Worm (Caenorhabditis elegans): ENCODE results near the gene clc-5.
A peak's percentile ranks its signal among the peaks of the same experiment; 100 is the strongest.

The clc-5 gene

DNA sequence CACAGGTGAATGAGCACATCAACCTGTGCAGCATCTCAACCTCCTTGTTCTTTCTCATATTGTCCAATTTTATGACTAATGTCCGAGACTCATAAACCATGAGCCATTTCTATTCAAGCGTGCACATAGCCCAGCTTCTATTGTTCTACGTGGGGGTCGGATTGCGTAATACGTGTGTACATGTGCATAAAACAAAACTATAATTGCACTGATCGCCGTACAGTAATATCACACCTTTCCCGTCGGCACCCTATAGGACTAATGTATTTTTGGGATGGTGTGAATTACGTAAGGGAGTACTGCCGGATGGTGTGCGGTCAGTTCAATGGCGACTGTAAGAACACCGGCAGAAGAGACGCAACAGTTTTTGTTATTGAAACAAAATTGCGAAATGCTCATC, 36.5 kb downstream of the clc-5 start:
- TF ChIP-seq hlh-26 (GFP tag; conservative IDR thresholded peaks at IDR 0.05) = no peak
- no peak for TF ChIP-seq cebp-2 (GFP tag; IDR thresholded peaks at IDR 0.05)
- no peak for TF ChIP-seq ceh-58 (GFP tag; IDR thresholded peaks at IDR 0.05)
- TF ChIP-seq ets-4 (GFP tag; optimal IDR thresholded peaks at IDR 0.05) = no peak
- TF ChIP-seq zim-3 (tag; optimal IDR thresholded peaks at IDR 0.05) = no peak
- no peak for TF ChIP-seq hmg-1.2 (GFP tag; IDR thresholded peaks at IDR 0.05)
- no peak for TF ChIP-seq mes-4 (tag; optimal IDR thresholded peaks at IDR 0.05)
- no peak for TF ChIP-seq madf-3 (GFP tag; IDR thresholded peaks at IDR 0.05)
- no peak for TF ChIP-seq F39B2.1 (GFP tag; IDR thresholded peaks at IDR 0.05)
- TF ChIP-seq F23B12.7 (tag; optimal IDR thresholded peaks at IDR 0.05; ENCODE audit: insufficient read depth) = no peak
- no peak for TF ChIP-seq ztf-6 (GFP tag; IDR thresholded peaks at IDR 0.05)
- TF ChIP-seq tlf-1 (GFP tag; optimal IDR thresholded peaks at IDR 0.05) = no peak
- no peak for TF ChIP-seq ZK185.1 (tag; optimal IDR thresholded peaks at IDR 0.05; ENCODE audit: poor library complexity, severe bottlenecking)
- no peak for TF ChIP-seq lin-35 (GFP tag; optimal IDR thresholded peaks at IDR 0.05)
- TF ChIP-seq rcor-1 (GFP tag; IDR thresholded peaks at IDR 0.05) = no peak
- no peak for TF ChIP-seq F22D6.2 (tag; optimal IDR thresholded peaks at IDR 0.05)
- no peak for TF ChIP-seq snpc-1.3 (tag; optimal IDR thresholded peaks at IDR 0.05; ENCODE audit: insufficient read depth)

DNA sequence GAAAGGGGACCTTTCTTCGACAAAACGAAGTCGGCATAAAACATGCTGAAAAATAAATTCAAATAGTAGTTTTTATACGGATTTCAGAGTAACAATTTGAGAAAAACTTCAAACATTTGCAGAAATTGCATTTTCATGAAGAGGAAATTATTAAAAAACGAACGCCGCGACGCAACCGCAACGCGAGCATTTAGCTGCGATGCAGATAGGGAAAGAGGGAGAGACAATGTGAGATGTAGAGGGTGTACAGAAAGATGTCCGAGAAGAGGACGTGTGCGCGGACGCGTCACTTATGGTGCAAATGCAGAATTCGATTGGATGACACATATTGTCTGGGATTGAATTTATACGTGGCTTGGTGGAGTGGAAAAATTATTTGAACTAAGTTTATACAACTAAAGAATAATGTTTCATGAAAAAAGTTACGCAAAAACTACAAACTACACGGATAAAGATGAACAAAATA, 41.6 kb downstream of the clc-5 start, which contains the start of gene coh-1:
Gene coh-1 (minus strand): TSS at position 51 of the 466 bp plus-strand sequence.
- TF ChIP-seq tlf-1 (GFP tag; optimal IDR thresholded peaks at IDR 0.05) (no peak), Y53F4B.3 (GFP tag; IDR thresholded peaks at IDR 0.05) (no peak), bed-2 (GFP tag; IDR thresholded peaks at IDR 0.05) (no peak), F37B4.10 (GFP tag; IDR thresholded peaks at IDR 0.05) (no peak), cebp-1 (GFP tag; IDR thresholded peaks at IDR 0.05) (no peak), cebp-1 (tag; optimal IDR thresholded peaks at IDR 0.05) (peak; percentile 48), madf-10 (tag; optimal IDR thresholded peaks at IDR 0.05) (no peak), repo-1 (tag; optimal IDR thresholded peaks at IDR 0.05) (no peak), let-607 (tag; optimal IDR thresholded peaks at IDR 0.05) (peak in 1 of 2 experiments; percentile 26), nhr-27 (tag; optimal IDR thresholded peaks at IDR 0.05) (no peak), attf-3 (GFP tag; conservative IDR thresholded peaks at IDR 0.05) (no peak), ztf-25 (GFP tag; IDR thresholded peaks at IDR 0.05) (no peak), K12H6.12 (tag; optimal IDR thresholded peaks at IDR 0.05) (peak; percentile 7), lin-40 (tag; optimal IDR thresholded peaks at IDR 0.05) (peak; percentile 30), hlh-26 (GFP tag; conservative IDR thresholded peaks at IDR 0.05) (no peak), pbrm-1 (GFP tag; IDR thresholded peaks at IDR 0.05) (no peak), hmg-1.2 (GFP tag; IDR thresholded peaks at IDR 0.05) (peak; percentile 76; the same call in 1 of the 2 replicates), unc-62 (GFP tag; optimal IDR thresholded peaks at IDR 0.05) (no peak), B0019.2 (GFP tag; conservative IDR thresholded peaks at IDR 0.05) (no peak), hlh-12 (tag; optimal IDR thresholded peaks at IDR 0.05) (no peak), madf-8 (GFP tag; conservative IDR thresholded peaks at IDR 0.05) (no peak), unc-130 (GFP tag; optimal IDR thresholded peaks at IDR 0.05) (no peak), F49E8.2 (tag; optimal IDR thresholded peaks at IDR 0.05; ENCODE audit: insufficient read depth) (no peak), ceh-40 (GFP tag; IDR thresholded peaks at IDR 0.05) (no peak), aptf-2 (GFP tag; conservative IDR thresholded peaks at IDR 0.05) (no peak), snpc-1.3 (tag; optimal IDR thresholded peaks at IDR 0.05; ENCODE audit: insufficient read depth) (no peak), ztf-3 (GFP tag; optimal IDR thresholded peaks at IDR 0.05) (no peak), gei-17 (GFP tag; optimal IDR thresholded peaks at IDR 0.05) (no peak), F57A8.1 (GFP tag; optimal IDR thresholded peaks at IDR 0.05) (no peak), egrh-3 (GFP tag; IDR thresholded peaks at IDR 0.05) (no peak), lin-26 (GFP tag; IDR thresholded peaks at IDR 0.05) (no peak), ceh-58 (GFP tag; IDR thresholded peaks at IDR 0.05) (no peak), sptf-2 (GFP tag; optimal IDR thresholded peaks at IDR 0.05) (no peak), ets-4 (GFP tag; optimal IDR thresholded peaks at IDR 0.05) (no peak), egl-18 (GFP tag; IDR thresholded peaks at IDR 0.05) (no peak), mxl-1 (tag; optimal IDR thresholded peaks at IDR 0.05) (no peak)

All from whole organism, young adult.